Fruit fly (Drosophila melanogaster): ENCODE results near the gene CG10588.

DNA sequence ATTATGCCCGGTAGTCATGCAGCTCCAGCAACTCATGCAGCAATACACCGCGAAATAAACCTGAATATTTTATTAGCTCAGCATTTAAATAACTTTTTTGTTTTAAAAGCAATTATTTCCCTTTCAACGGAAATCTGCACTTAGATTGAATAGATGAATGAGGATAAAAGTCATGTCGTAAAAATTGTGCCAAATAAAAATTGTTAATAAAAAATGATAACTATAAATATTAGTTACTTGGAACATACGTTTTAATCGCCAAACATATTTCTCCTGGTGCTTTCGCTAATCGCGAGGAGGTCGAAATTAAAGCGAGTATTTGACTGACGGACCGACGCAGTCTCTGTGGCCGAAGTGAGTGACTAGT lies 4.6 kb upstream of the CG10588 start:
- TF ChIP-seq Pif1B (GFP tag; optimal IDR thresholded peaks at IDR 0.05) (peak; percentile 27), CG10348 (GFP tag; IDR thresholded peaks at IDR 0.05) (no peak), rn (GFP tag; IDR thresholded peaks at IDR 0.05) (no peak), CG34367 (tag; optimal IDR thresholded peaks at IDR 0.05) (peak; percentile 77), CG15710 (tag; optimal IDR thresholded peaks at IDR 0.05) (peak; percentile 77), Snoo (tag; optimal IDR thresholded peaks at IDR 0.05) (peak; percentile 21)

Data from whole organism, pupa.